Worm (Caenorhabditis elegans): ENCODE measurements around the gene ssp-35.
A peak's percentile ranks its signal among the peaks of the same experiment; 100 is the strongest.

Gene ssp-35

ce11 chrV:12294091-12294490 lies 30.5 kb upstream of the ssp-35 start (continued):
- TF ChIP-seq aha-1 (tag; optimal IDR thresholded peaks at IDR 0.05): no peak
- peak; percentile 44 for TF ChIP-seq nhr-71 (tag; optimal IDR thresholded peaks at IDR 0.05)
- no peak for TF ChIP-seq nhr-76 (tag; optimal IDR thresholded peaks at IDR 0.05)
- TF ChIP-seq F16B12.6 (tag; optimal IDR thresholded peaks at IDR 0.05): no peak

ce11 chrV:12291587-12291986 lies 28.0 kb upstream of the ssp-35 start, which contains the start of the genes srpa-68 and srh-16:
Gene srpa-68, minus strand, starts transcription at chrV:12291658.
Gene srh-16, plus strand, starts transcription at chrV:12291861.
- TF ChIP-seq ces-1 (GFP tag; optimal IDR thresholded peaks at IDR 0.05): no peak
- TF ChIP-seq zag-1 (tag; optimal IDR thresholded peaks at IDR 0.05): no peak
- TF ChIP-seq unc-62 (GFP tag; optimal IDR thresholded peaks at IDR 0.05): no peak
- no peak for TF ChIP-seq pqm-1 (tag; optimal IDR thresholded peaks at IDR 0.05)
- TF ChIP-seq zip-4 (GFP tag; optimal IDR thresholded peaks at IDR 0.05): peak; percentile 86
- peak; percentile 87 for TF ChIP-seq snpc-4 (tag; optimal IDR thresholded peaks at IDR 0.05)
- TF ChIP-seq fos-1 (tag; optimal IDR thresholded peaks at IDR 0.05): peak; percentile 58
- TF ChIP-seq elt-2 (tag; optimal IDR thresholded peaks at IDR 0.05): peak; percentile 86
- TF ChIP-seq nhr-77 (tag; optimal IDR thresholded peaks at IDR 0.05): peak; percentile 77
- TF ChIP-seq skn-1 (tag; optimal IDR thresholded peaks at IDR 0.05): peak; percentile 90
- TF ChIP-seq ztf-4 (tag; optimal IDR thresholded peaks at IDR 0.05): peak; percentile 59
- TF ChIP-seq dpl-1 (GFP tag; optimal IDR thresholded peaks at IDR 0.05): peak; percentile 98 to 99 (median 99)
- TF ChIP-seq xbp-1 (tag; optimal IDR thresholded peaks at IDR 0.05): peak; percentile 93
- peak; percentile 89 for TF ChIP-seq ceh-8 (GFP tag; optimal IDR thresholded peaks at IDR 0.05)
- TF ChIP-seq elt-3 (tag; optimal IDR thresholded peaks at IDR 0.05): peak in 2 of 6 experiments; percentile 86 to 89
- peak; percentile 94 for TF ChIP-seq dsc-1 (tag; optimal IDR thresholded peaks at IDR 0.05)
- peak; percentile 96 for TF ChIP-seq nhr-47 (tag; optimal IDR thresholded peaks at IDR 0.05)
- peak; percentile 5 for TF ChIP-seq hlh-4 (tag; optimal IDR thresholded peaks at IDR 0.05)
- no peak for TF ChIP-seq nhr-12 (tag; optimal IDR thresholded peaks at IDR 0.05)
- TF ChIP-seq rnt-1 (tag; optimal IDR thresholded peaks at IDR 0.05): peak; percentile 97
- TF ChIP-seq grh-1 (GFP tag; IDR thresholded peaks at IDR 0.05): peak; percentile 93
- peak; percentile 71 for TF ChIP-seq C04F5.9 (tag; optimal IDR thresholded peaks at IDR 0.05)
- TF ChIP-seq sptf-1 (tag; optimal IDR thresholded peaks at IDR 0.05): no peak
- no peak for TF ChIP-seq nhr-76 (tag; optimal IDR thresholded peaks at IDR 0.05)
- TF ChIP-seq C16A3.4 (tag; optimal IDR thresholded peaks at IDR 0.05): peak; percentile 93
- no peak for TF ChIP-seq pag-3 (tag; optimal IDR thresholded peaks at IDR 0.05; ENCODE audit: borderline replicate concordance, insufficient read depth)
- TF ChIP-seq lir-3 (tag; optimal IDR thresholded peaks at IDR 0.05; ENCODE audit: poor library complexity): peak; percentile 68
- peak; percentile 36 for TF ChIP-seq efl-3 (GFP tag; optimal IDR thresholded peaks at IDR 0.05)
- peak; percentile 82 to 99 for TF ChIP-seq efl-1 (optimal IDR thresholded peaks at IDR 0.05)
- peak; percentile 97 to 100 for TF ChIP-seq efl-1 (GFP tag; optimal IDR thresholded peaks at IDR 0.05 in 1 of 2)
- no peak for TF ChIP-seq Y116A8C.19 (tag; optimal IDR thresholded peaks at IDR 0.05; ENCODE audit: borderline replicate concordance)
- peak; percentile 98 for TF ChIP-seq nhr-85 (tag)
- TF ChIP-seq fkh-8 (tag; optimal IDR thresholded peaks at IDR 0.05): peak; percentile 76
- TF ChIP-seq tlp-1 (tag; optimal IDR thresholded peaks at IDR 0.05): no peak
- TF ChIP-seq jun-1 (tag; optimal IDR thresholded peaks at IDR 0.05): peak; percentile 78
- peak; percentile 42 for TF ChIP-seq ceh-90 (tag; optimal IDR thresholded peaks at IDR 0.05)
- peak; percentile 82 for TF ChIP-seq aly-2 (tag; optimal IDR thresholded peaks at IDR 0.05)
- TF ChIP-seq blmp-1 (tag; optimal IDR thresholded peaks at IDR 0.05): peak; percentile 72
- TF ChIP-seq ets-5 (GFP tag; IDR thresholded peaks at IDR 0.05): no peak
- TF ChIP-seq ama-1 (optimal IDR thresholded peaks at IDR 0.05): peak; percentile 67
- peak; percentile 38 for TF ChIP-seq nhr-237 (tag; optimal IDR thresholded peaks at IDR 0.05)
- TF ChIP-seq nhr-20 (tag; optimal IDR thresholded peaks at IDR 0.05): peak; percentile 91
- TF ChIP-seq lin-15B (tag; optimal IDR thresholded peaks at IDR 0.05): peak; percentile 70
- TF ChIP-seq ceh-63 (GFP tag; optimal IDR thresholded peaks at IDR 0.05): no peak
- TF ChIP-seq lin-39 (tag; optimal IDR thresholded peaks at IDR 0.05): peak; percentile 95
- TF ChIP-seq fkh-10 (GFP tag; optimal IDR thresholded peaks at IDR 0.05): peak; percentile 77
- peak; percentile 76 for TF ChIP-seq ceh-88 (GFP tag; IDR thresholded peaks at IDR 0.05)
- no peak for TF ChIP-seq egl-27 (tag; optimal IDR thresholded peaks at IDR 0.05)
- no peak for TF ChIP-seq nhr-84 (tag; optimal IDR thresholded peaks at IDR 0.05)
- TF ChIP-seq nhr-28 (tag; optimal IDR thresholded peaks at IDR 0.05): peak; percentile 12

Measured in whole organism, L1 larva.